Worm (Caenorhabditis elegans): ENCODE data around the gene rnr-1.

ce11 chrIII:9270183-9270582 is 41.6 kb upstream of the rnr-1 start:
- TF ChIP-seq pqm-1 (tag; optimal IDR thresholded peaks at IDR 0.05): peak; percentile 23
- TF ChIP-seq egl-27 (tag; optimal IDR thresholded peaks at IDR 0.05): no peak
- no peak for TF ChIP-seq nhr-28 (tag; optimal IDR thresholded peaks at IDR 0.05)
- TF ChIP-seq mdl-1 (tag; optimal IDR thresholded peaks at IDR 0.05): no peak
- no peak for TF ChIP-seq snpc-4 (tag; optimal IDR thresholded peaks at IDR 0.05)
- TF ChIP-seq tbx-2 (tag; optimal IDR thresholded peaks at IDR 0.05): no peak
- no peak for TF ChIP-seq elt-3 (tag; optimal IDR thresholded peaks at IDR 0.05)
- no peak for TF ChIP-seq ZK546.5 (tag; optimal IDR thresholded peaks at IDR 0.05)
- no peak for TF ChIP-seq nhr-11 (tag; optimal IDR thresholded peaks at IDR 0.05)
- no peak for TF ChIP-seq ceh-16 (tag; optimal IDR thresholded peaks at IDR 0.05)
- TF ChIP-seq ztf-4 (tag; optimal IDR thresholded peaks at IDR 0.05): no peak
- peak; percentile 11 for TF ChIP-seq pha-4 (tag; optimal IDR thresholded peaks at IDR 0.05)
- TF ChIP-seq egl-5 (tag; optimal IDR thresholded peaks at IDR 0.05): no peak
- no peak for TF ChIP-seq hmg-11 (tag; optimal IDR thresholded peaks at IDR 0.05)
